Worm (Caenorhabditis elegans): Measurements from ENCODE around the gene F33G12.6.

Gene F33G12.6

DNA sequence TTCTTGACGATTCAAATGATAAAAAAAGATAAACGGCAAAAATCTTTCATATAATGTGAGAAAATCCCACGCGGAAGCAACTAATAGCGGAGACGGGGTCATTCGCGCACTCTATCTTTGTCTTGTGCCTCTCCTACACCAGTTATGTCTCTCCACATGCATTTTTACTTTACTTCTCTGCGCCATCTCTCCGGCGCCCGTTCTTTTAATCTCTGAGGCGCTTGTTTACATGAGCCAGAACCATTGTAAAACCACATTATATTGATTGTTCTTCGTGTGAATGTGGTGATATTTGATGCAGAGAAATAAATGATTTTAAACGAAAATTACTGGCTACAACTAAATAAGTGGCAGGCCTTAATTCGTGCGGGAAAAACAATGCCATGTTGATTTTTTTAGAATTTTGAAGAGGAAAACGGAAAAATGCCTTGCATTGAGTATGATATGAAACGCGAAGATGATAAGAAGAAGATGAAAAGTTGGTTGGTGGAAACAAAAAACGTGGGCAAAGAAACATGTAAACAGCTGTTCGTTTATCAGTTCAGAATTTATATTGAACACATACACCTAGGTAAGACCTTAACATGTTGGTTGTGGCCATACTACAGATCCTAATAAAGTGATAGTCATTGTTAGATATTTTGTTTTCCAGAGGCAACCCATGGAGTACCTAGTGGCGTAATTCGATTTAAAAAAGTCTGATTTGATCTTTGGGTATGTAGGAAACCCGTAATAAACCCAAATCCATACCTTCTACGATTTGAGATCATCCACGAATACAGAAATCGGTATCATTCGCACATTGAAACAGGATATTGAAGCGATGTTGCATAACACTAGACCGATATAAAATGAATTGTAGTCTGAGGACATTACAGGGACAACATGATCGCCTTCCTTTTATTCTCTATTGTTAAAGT, 42.9 kb downstream of the F33G12.6 start, which contains the start of gene C04G6.2:
TSS of gene C04G6.2 (plus strand) at position 870 of the 920 bp plus-strand sequence.
- TF ChIP-seq sptf-1 (tag; optimal IDR thresholded peaks at IDR 0.05) (peak; percentile 14), mls-2 (tag; optimal IDR thresholded peaks at IDR 0.05) (peak; percentile 43), tbx-8 (GFP tag; optimal IDR thresholded peaks at IDR 0.05) (no peak), snpc-4 (tag; optimal IDR thresholded peaks at IDR 0.05) (no peak), M03D4.4 (tag; optimal IDR thresholded peaks at IDR 0.05) (peak; percentile 16), ztf-11 (tag; optimal IDR thresholded peaks at IDR 0.05) (no peak), lin-32 (GFP tag; optimal IDR thresholded peaks at IDR 0.05) (no peak), ham-2 (GFP tag; optimal IDR thresholded peaks at IDR 0.05) (peak; percentile 76), nhr-237 (tag; optimal IDR thresholded peaks at IDR 0.05) (peak; percentile 69), zip-8 (tag; optimal IDR thresholded peaks at IDR 0.05) (no peak), drap-1 (GFP tag; optimal IDR thresholded peaks at IDR 0.05) (no peak), mep-1 (tag; optimal IDR thresholded peaks at IDR 0.05) (peak; percentile 45), bed-3 (GFP tag; optimal IDR thresholded peaks at IDR 0.05) (no peak), elt-3 (tag; optimal IDR thresholded peaks at IDR 0.05) (no peak), nhr-2 (tag; optimal IDR thresholded peaks at IDR 0.05) (no peak), unc-120 (tag; optimal IDR thresholded peaks at IDR 0.05; ENCODE audit: poor library complexity, severe bottlenecking) (peak; percentile 26), lsy-2 (tag; optimal IDR thresholded peaks at IDR 0.05) (no peak), pha-4 (tag; optimal IDR thresholded peaks at IDR 0.05) (peak; percentile 96), ces-1 (GFP tag; optimal IDR thresholded peaks at IDR 0.05) (peak; percentile 49), unc-39 (tag; optimal IDR thresholded peaks at IDR 0.05) (no peak)

DNA sequence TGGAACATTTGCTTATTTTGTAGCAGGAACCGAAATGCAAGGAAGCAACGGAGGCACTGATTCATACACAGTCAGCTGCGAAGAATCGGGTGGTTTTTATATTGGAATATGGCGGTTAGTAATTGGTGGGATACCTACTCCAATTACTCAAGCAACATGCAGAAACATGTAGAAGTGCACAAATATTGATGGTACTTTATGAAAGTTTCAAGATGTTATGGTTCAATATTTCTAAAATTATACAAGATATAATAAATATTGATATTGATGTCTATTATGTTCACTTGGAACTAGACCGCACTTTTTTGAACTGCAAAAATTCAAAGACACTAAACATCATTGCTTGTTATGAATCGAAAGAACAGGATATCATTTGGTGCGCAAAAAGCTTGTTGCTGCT, 44.2 kb downstream of the F33G12.6 start, which contains the start of gene C04G6.13:
TSS of gene C04G6.13 (plus strand) at position 301 of the 400 bp plus-strand sequence.
- no peak for TF ChIP-seq elt-3 (tag; optimal IDR thresholded peaks at IDR 0.05)
- TF ChIP-seq sptf-1 (tag; optimal IDR thresholded peaks at IDR 0.05) = no peak
- TF ChIP-seq lsy-2 (tag; optimal IDR thresholded peaks at IDR 0.05) = no peak
- no peak for TF ChIP-seq nhr-2 (tag; optimal IDR thresholded peaks at IDR 0.05)
- TF ChIP-seq nhr-76 (tag; optimal IDR thresholded peaks at IDR 0.05) = no peak
- TF ChIP-seq nhr-28 (tag; optimal IDR thresholded peaks at IDR 0.05) = no peak
- TF ChIP-seq lin-13 (tag; optimal IDR thresholded peaks at IDR 0.05) = no peak
- TF ChIP-seq nhr-12 (tag; optimal IDR thresholded peaks at IDR 0.05) = no peak
- TF ChIP-seq pha-4 (tag; optimal IDR thresholded peaks at IDR 0.05) = no peak
- TF ChIP-seq nhr-237 (tag; optimal IDR thresholded peaks at IDR 0.05) = no peak
- no peak for TF ChIP-seq flh-1 (GFP tag; optimal IDR thresholded peaks at IDR 0.05)
- TF ChIP-seq unc-39 (tag; optimal IDR thresholded peaks at IDR 0.05) = no peak
- no peak for TF ChIP-seq drap-1 (GFP tag; optimal IDR thresholded peaks at IDR 0.05)
- no peak for TF ChIP-seq elt-1 (tag; optimal IDR thresholded peaks at IDR 0.05; ENCODE audit: borderline replicate concordance, insufficient read depth)
- TF ChIP-seq bed-3 (GFP tag; optimal IDR thresholded peaks at IDR 0.05) = no peak
- no peak for TF ChIP-seq ceh-39 (tag; optimal IDR thresholded peaks at IDR 0.05)
- TF ChIP-seq snpc-4 (tag; optimal IDR thresholded peaks at IDR 0.05) = no peak
- TF ChIP-seq ztf-11 (tag; optimal IDR thresholded peaks at IDR 0.05) = no peak
- TF ChIP-seq mls-2 (tag; optimal IDR thresholded peaks at IDR 0.05) = no peak

ce11 chrII:5099034-5099433, 49.3 kb downstream of the F33G12.6 start:
- TF ChIP-seq mab-5 (tag; optimal IDR thresholded peaks at IDR 0.05) (no peak), cnd-1 (tag; optimal IDR thresholded peaks at IDR 0.05) (no peak), M03D4.4 (tag; optimal IDR thresholded peaks at IDR 0.05) (no peak), mls-2 (tag; optimal IDR thresholded peaks at IDR 0.05) (no peak), hlh-1 (tag; optimal IDR thresholded peaks at IDR 0.05) (no peak), lin-32 (GFP tag; optimal IDR thresholded peaks at IDR 0.05) (no peak), elt-3 (tag; optimal IDR thresholded peaks at IDR 0.05) (no peak), ceh-43 (GFP tag; optimal IDR thresholded peaks at IDR 0.05) (no peak), ces-1 (GFP tag; optimal IDR thresholded peaks at IDR 0.05) (no peak), pha-4 (tag; optimal IDR thresholded peaks at IDR 0.05) (no peak), lin-13 (tag; optimal IDR thresholded peaks at IDR 0.05) (no peak), ham-2 (GFP tag; optimal IDR thresholded peaks at IDR 0.05) (no peak), unc-62 (GFP tag; optimal IDR thresholded peaks at IDR 0.05) (no peak), nhr-28 (tag; optimal IDR thresholded peaks at IDR 0.05) (no peak), nhr-76 (tag; optimal IDR thresholded peaks at IDR 0.05) (no peak), bed-3 (GFP tag; optimal IDR thresholded peaks at IDR 0.05) (no peak), zip-8 (tag; optimal IDR thresholded peaks at IDR 0.05) (no peak), nhr-12 (tag; optimal IDR thresholded peaks at IDR 0.05) (no peak), snpc-4 (tag; optimal IDR thresholded peaks at IDR 0.05) (no peak)
